Worm (Caenorhabditis elegans): ENCODE measurements around the gene str-71.

The str-71 gene

DNA sequence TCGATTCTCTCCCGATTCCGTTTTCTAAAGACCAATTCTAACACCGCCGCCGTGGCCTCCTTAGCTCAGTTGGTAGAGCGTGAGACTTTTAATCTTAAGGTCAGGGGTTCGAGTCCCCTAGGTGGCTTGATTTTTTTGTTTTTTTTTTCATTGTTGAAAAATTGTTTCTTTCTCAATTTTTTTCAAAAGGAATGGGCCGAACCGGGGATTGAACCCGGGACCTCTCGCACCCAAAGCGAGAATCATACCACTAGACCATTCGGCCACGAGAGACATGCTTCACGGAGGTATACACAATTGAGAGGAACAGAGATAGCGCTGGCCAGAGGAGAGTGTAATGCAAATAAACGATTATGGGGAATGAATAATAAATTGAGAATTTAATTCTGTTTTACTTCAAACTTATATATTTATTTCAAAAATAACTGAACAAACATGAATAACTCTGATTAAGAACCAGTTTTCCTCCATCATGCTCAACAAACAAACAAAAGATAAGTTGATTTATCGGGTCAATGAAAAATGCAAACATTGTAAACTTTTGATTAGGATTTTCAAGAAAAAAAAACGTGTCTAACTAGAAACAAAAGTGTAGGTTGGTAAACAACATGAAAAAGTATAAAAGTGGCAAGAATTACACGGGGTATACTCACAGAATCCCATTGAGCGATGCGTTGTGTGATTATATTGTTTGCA lies 6.2 kb upstream of the str-71 start, which contains the start of gene pqn-71 (continued):
- TF ChIP-seq attf-3 (GFP tag; conservative IDR thresholded peaks at IDR 0.05) (peak; percentile 73), F10E7.11 (tag; optimal IDR thresholded peaks at IDR 0.05) (peak; percentile 47), madf-8 (GFP tag; conservative IDR thresholded peaks at IDR 0.05) (peak; percentile 69), cebp-1 (GFP tag; IDR thresholded peaks at IDR 0.05) (no peak), cebp-1 (tag; optimal IDR thresholded peaks at IDR 0.05) (peak; percentile 86), T26A5.8 (tag; optimal IDR thresholded peaks at IDR 0.05) (peak; percentile 90), somi-1 (GFP tag; optimal IDR thresholded peaks at IDR 0.05) (peak; percentile 91), nfya-2 (GFP tag; IDR thresholded peaks at IDR 0.05) (no peak), rec-8 (tag; optimal IDR thresholded peaks at IDR 0.05) (peak; percentile 94 to 97), xnd-1 (tag; optimal IDR thresholded peaks at IDR 0.05) (peak; percentile 46), F22D6.2 (tag; optimal IDR thresholded peaks at IDR 0.05) (peak; percentile 85), ztf-18 (tag; optimal IDR thresholded peaks at IDR 0.05) (peak; percentile 86), lsl-1 (GFP tag; optimal IDR thresholded peaks at IDR 0.05) (peak; percentile 73), F57C9.4 (tag; optimal IDR thresholded peaks at IDR 0.05) (no peak), ccch-3 (GFP tag; optimal IDR thresholded peaks at IDR 0.05) (peak; percentile 47), dpl-1 (GFP tag; optimal IDR thresholded peaks at IDR 0.05) (peak; percentile 56), snpc-1.1 (tag; optimal IDR thresholded peaks at IDR 0.05; ENCODE audit: insufficient read depth) (peak; percentile 83), madf-3 (GFP tag; IDR thresholded peaks at IDR 0.05) (peak; percentile 85), let-607 (tag; optimal IDR thresholded peaks at IDR 0.05) (peak; percentile 75 to 81), fkh-3 (tag; optimal IDR thresholded peaks at IDR 0.05) (peak; percentile 84), lin-26 (GFP tag; IDR thresholded peaks at IDR 0.05) (peak; percentile 98), ekl-4 (GFP tag; IDR thresholded peaks at IDR 0.05) (peak; percentile 89), aptf-2 (GFP tag; conservative IDR thresholded peaks at IDR 0.05) (peak; percentile 60; the same call in 1 of the 2 replicates), lin-54 (GFP tag; optimal IDR thresholded peaks at IDR 0.05) (peak; percentile 85), efl-1 (GFP tag; optimal IDR thresholded peaks at IDR 0.05) (peak; percentile 38), egrh-3 (GFP tag; IDR thresholded peaks at IDR 0.05) (no peak), lir-1 (GFP tag; conservative IDR thresholded peaks at IDR 0.05) (0 out of 2 replicates have a peak, but pooled peaks have one; percentile 22), bed-2 (GFP tag; IDR thresholded peaks at IDR 0.05) (0 out of 2 replicates have a peak, but pooled peaks have one; percentile 54), T07F8.4 (tag; optimal IDR thresholded peaks at IDR 0.05) (peak; percentile 93), F23B12.7 (tag; optimal IDR thresholded peaks at IDR 0.05; ENCODE audit: insufficient read depth) (peak; percentile 95), F37B4.10 (GFP tag; IDR thresholded peaks at IDR 0.05) (0 out of 2 replicates have a peak, but pooled peaks have one; percentile 88), snpc-1.3 (tag; optimal IDR thresholded peaks at IDR 0.05; ENCODE audit: insufficient read depth) (peak; percentile 94), atf-7 (tag; optimal IDR thresholded peaks at IDR 0.05) (peak; percentile 85), hrde-1 (tag; optimal IDR thresholded peaks at IDR 0.05; ENCODE audit: borderline replicate concordance) (peak; percentile 93), him-1 (tag; optimal IDR thresholded peaks at IDR 0.05) (peak; percentile 99), nhr-179 (tag; optimal IDR thresholded peaks at IDR 0.05) (peak; percentile 31), snpc-4 (GFP tag; optimal IDR thresholded peaks at IDR 0.05) (peak; percentile 82), snpc-4 (tag; optimal IDR thresholded peaks at IDR 0.05) (peak; percentile 80 to 93 (median 88)), egl-44 (GFP tag; IDR thresholded peaks at IDR 0.05) (peak; percentile 95), nfyb-1 (GFP tag; IDR thresholded peaks at IDR 0.05) (peak; percentile 96), Y79H2A.3 (GFP tag; conservative IDR thresholded peaks at IDR 0.05) (0 out of 2 replicates have a peak, but pooled peaks have one; percentile 52), repo-1 (tag; optimal IDR thresholded peaks at IDR 0.05) (peak; percentile 92), ZK185.1 (tag; optimal IDR thresholded peaks at IDR 0.05; ENCODE audit: poor library complexity, severe bottlenecking) (peak; percentile 94), mes-4 (tag; optimal IDR thresholded peaks at IDR 0.05) (peak; percentile 71), ztf-28 (GFP tag; IDR thresholded peaks at IDR 0.05) (peak; percentile 80), F57A8.1 (GFP tag; optimal IDR thresholded peaks at IDR 0.05) (peak; percentile 47)

Data from whole organism, young adult.